Worm (Caenorhabditis elegans) whole organism, L2 larva: Measurements from ENCODE around the gene D1046.16.

ENCODE experiments used
- C34F6.9 ChIP-seq: fragments of 150-350 bp; optimal IDR thresholded peaks from 2 replicates; lab custom pipeline; 2014; ENCODE audit warnings: missing biosample characterization, missing genetic modification characterization
- ceh-82 ChIP-seq: fragments of 150-350 bp; optimal IDR thresholded peaks from 2 replicates; lab custom pipeline; 2014; ENCODE audit warnings: missing biosample characterization, missing genetic modification characterization
- elt-3 ChIP-seq: sonication (generic microtip); optimal IDR thresholded peaks from 2 replicates; lab custom pipeline; 2017; ENCODE audit warnings: missing biosample characterization, missing genetic modification characterization
- lin-13 ChIP-seq: fragments of 150-350 bp; optimal IDR thresholded peaks from 2 replicates; lab custom pipeline; 2014; ENCODE audit warnings: missing biosample characterization, missing genetic modification reagents, missing genetic modification characterization
- mab-5 ChIP-seq: fragments of 150-350 bp; optimal IDR thresholded peaks from 2 replicates; lab custom pipeline; 2014; ENCODE audit warnings: missing biosample characterization, missing genetic modification characterization
- mbf-1 ChIP-seq: sonication (generic microtip); optimal IDR thresholded peaks from 2 replicates; lab custom pipeline; 2017; ENCODE audit warnings: missing biosample characterization, missing genetic modification characterization
- snpc-4 ChIP-seq: fragments of 150-350 bp; optimal IDR thresholded peaks from 2 replicates; lab custom pipeline; 2014; ENCODE audit warnings: missing biosample characterization, missing genetic modification characterization

DNA sequence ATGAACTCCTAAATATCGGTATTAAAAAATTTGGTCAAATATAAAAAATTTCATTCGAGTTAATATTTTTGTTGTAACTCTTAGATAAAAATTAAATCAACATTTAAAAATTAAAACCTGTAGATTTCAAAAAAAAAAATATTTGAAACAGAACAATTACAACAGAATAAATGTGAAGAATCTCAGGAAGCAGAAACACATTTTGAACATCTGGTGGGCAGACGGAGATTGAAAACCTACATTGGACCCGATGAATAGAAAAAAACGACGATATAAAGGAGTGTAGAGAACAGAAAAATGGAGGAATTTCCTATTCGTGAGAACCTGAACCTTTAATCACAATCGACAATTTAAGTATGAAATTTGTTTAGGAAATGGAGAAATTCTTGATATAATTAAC, 2.2 kb downstream of the D1046.16 start:
- TF ChIP-seq C34F6.9 (no peak), ceh-82 (tag; lab: Kevin White, UChicago) (no peak), snpc-4 (no peak), lin-13 (no peak), mab-5 (tag; lab: Kevin White, UChicago) (no peak), mbf-1 (tag; lab: Kevin White, UChicago) (no peak), elt-3 (tag; lab: Kevin White, UChicago) (no peak)
